Fruit fly (Drosophila melanogaster): ENCODE data around the gene fabp.

fabp gene

dm6 chr3R:11589764-11590358 lies 23.0 kb upstream of the fabp start, which contains the start of gene CG6791 (continued):
- TF ChIP-seq phol (tag; optimal IDR thresholded peaks at IDR 0.05) = peak; percentile 86
- no peak for TF ChIP-seq CG2712 (tag; optimal IDR thresholded peaks at IDR 0.05)
- no peak for TF ChIP-seq lab (GFP tag; optimal IDR thresholded peaks at IDR 0.05)
- no peak for TF ChIP-seq Xrp1 (GFP tag; IDR thresholded peaks at IDR 0.05)
- TF ChIP-seq Ptx1 (GFP tag; IDR thresholded peaks at IDR 0.05) = peak; percentile 21; the same call in 1 of the 2 replicates
- peak; percentile 65 for TF ChIP-seq CG2116 (GFP tag; optimal IDR thresholded peaks at IDR 0.05)
- peak; percentile 16 for TF ChIP-seq nmo (GFP tag; optimal IDR thresholded peaks at IDR 0.05)
- TF ChIP-seq CG5180 (GFP tag; optimal IDR thresholded peaks at IDR 0.05) = no peak
- TF ChIP-seq chinmo (GFP tag; IDR thresholded peaks at IDR 0.05; ENCODE audit: partially characterized antibody) = peak; percentile 84; the same call in 3 of the 4 replicates
- TF ChIP-seq CG12659 (GFP tag; optimal IDR thresholded peaks at IDR 0.05) = peak; percentile 43
- TF ChIP-seq E2f2 (GFP tag; IDR thresholded peaks at IDR 0.05) = peak; percentile 99
- TF ChIP-seq Doc3 (GFP tag; IDR thresholded peaks at IDR 0.05; ENCODE audit: partially characterized antibody) = peak; percentile 74
- TF ChIP-seq amos (GFP tag; IDR thresholded peaks at IDR 0.05; ENCODE audit: partially characterized antibody) = peak; percentile 90
- peak; percentile 88 for TF ChIP-seq Dll (GFP tag; IDR thresholded peaks at IDR 0.05; ENCODE audit: partially characterized antibody)
- peak; percentile 86; the same call in 2 of the 3 replicates for TF ChIP-seq Opbp (GFP tag; IDR thresholded peaks at IDR 0.05; ENCODE audit: partially characterized antibody)
- TF ChIP-seq nom (GFP tag; optimal IDR thresholded peaks at IDR 0.05) = no peak

dm6 chr3R:11582253-11582589 lies 15.4 kb upstream of the fabp start:
- TF ChIP-seq CG5180 (GFP tag; optimal IDR thresholded peaks at IDR 0.05) = no peak
- TF ChIP-seq CG30403 (GFP tag; optimal IDR thresholded peaks at IDR 0.05) = peak; percentile 74
- TF ChIP-seq CG7357 (GFP tag; IDR thresholded peaks at IDR 0.05) = peak; percentile 57; the same call in 1 of the 3 replicates
- peak; percentile 39 for TF ChIP-seq CG4424 (GFP tag; optimal IDR thresholded peaks at IDR 0.05)
- peak; percentile 28 for TF ChIP-seq CG10462 (GFP tag; optimal IDR thresholded peaks at IDR 0.05)
- peak; percentile 40 for TF ChIP-seq E2f2 (GFP tag; IDR thresholded peaks at IDR 0.05)
- peak; percentile 63 for TF ChIP-seq CG12219 (GFP tag; optimal IDR thresholded peaks at IDR 0.05)
- no peak for TF ChIP-seq CG8290 (GFP tag; optimal IDR thresholded peaks at IDR 0.05)
- no peak for TF ChIP-seq CG8290 (tag; optimal IDR thresholded peaks at IDR 0.05)
- TF ChIP-seq tup (GFP tag; optimal IDR thresholded peaks at IDR 0.05) = no peak
- peak; percentile 53 for TF ChIP-seq Dad (GFP tag; optimal IDR thresholded peaks at IDR 0.05)
- TF ChIP-seq pb (GFP tag; optimal IDR thresholded peaks at IDR 0.05) = peak; percentile 55
- TF ChIP-seq maf-S (GFP tag; optimal IDR thresholded peaks at IDR 0.05) = peak; percentile 53
- TF ChIP-seq Myb (GFP tag; optimal IDR thresholded peaks at IDR 0.05) = peak; percentile 23
- TF ChIP-seq Drgx (GFP tag; IDR thresholded peaks at IDR 0.05) = peak; percentile 95
- TF ChIP-seq Hmr (GFP tag; optimal IDR thresholded peaks at IDR 0.05) = no peak
- no peak for TF ChIP-seq CG12744 (GFP tag; optimal IDR thresholded peaks at IDR 0.05)
- TF ChIP-seq Xbp1 (GFP tag; optimal IDR thresholded peaks at IDR 0.05) = peak; percentile 76
- TF ChIP-seq slou (GFP tag; optimal IDR thresholded peaks at IDR 0.05) = no peak
- TF ChIP-seq CG16779 (GFP tag; IDR thresholded peaks at IDR 0.05) = 0 out of 2 replicates have a peak, but pooled peaks have one; percentile 34
- no peak for TF ChIP-seq CG18599 (GFP tag; optimal IDR thresholded peaks at IDR 0.05)
- TF ChIP-seq bbx (GFP tag; IDR thresholded peaks at IDR 0.05; ENCODE audit: partially characterized antibody) = no peak
- TF ChIP-seq sob (GFP tag; IDR thresholded peaks at IDR 0.05) = peak; percentile 51; the same call in 1 of the 2 replicates
- no peak for TF ChIP-seq Scr (GFP tag; IDR thresholded peaks at IDR 0.05; ENCODE audit: partially characterized antibody)
- no peak for TF ChIP-seq CG30020 (tag; optimal IDR thresholded peaks at IDR 0.05)
- no peak for TF ChIP-seq kni (GFP tag; optimal IDR thresholded peaks at IDR 0.05)
- TF ChIP-seq HLH3B (GFP tag; IDR thresholded peaks at IDR 0.05) = peak; percentile 75
- TF ChIP-seq CG33213 (GFP tag; optimal IDR thresholded peaks at IDR 0.05) = peak; percentile 57
- no peak for TF ChIP-seq CG6272 (GFP tag; IDR thresholded peaks at IDR 0.05)
- TF ChIP-seq CG9727 (GFP tag; optimal IDR thresholded peaks at IDR 0.05) = peak; percentile 55
- no peak for TF ChIP-seq Deaf1 (tag; optimal IDR thresholded peaks at IDR 0.05)
- peak; percentile 93 for TF ChIP-seq Med (GFP tag)
- no peak for TF ChIP-seq wdn (GFP tag; IDR thresholded peaks at IDR 0.05)
- TF ChIP-seq klu (GFP tag; IDR thresholded peaks at IDR 0.05) = no peak
- TF ChIP-seq pzg (GFP tag; optimal IDR thresholded peaks at IDR 0.05) = no peak
